Worm (Caenorhabditis elegans) whole organism, L3 larva: Measurements from ENCODE around the gene srab-24.
A peak's percentile ranks its signal among the peaks of the same experiment; 100 is the strongest.

Experiments used
- R02D3.7 ChIP-seq: fragments of 150-350 bp; optimal IDR thresholded peaks from 2 replicates; lab custom pipeline; 2014; ENCODE audit warnings: missing biosample characterization, missing genetic modification characterization
- ZK546.5 ChIP-seq: sonication (generic microtip); optimal IDR thresholded peaks from 2 replicates; lab custom pipeline; 2017; ENCODE audit warnings: missing biosample characterization, missing genetic modification characterization
- aly-2 ChIP-seq: fragments of 150-350 bp; optimal IDR thresholded peaks from 2 replicates; lab custom pipeline; 2014; ENCODE audit warnings: missing biosample characterization, missing genetic modification characterization
- ama-1 ChIP-seq: fragments of 150-350 bp; optimal IDR thresholded peaks from 2 replicates; lab custom pipeline; 2018
- ceh-28 ChIP-seq: fragments of 150-350 bp; optimal IDR thresholded peaks from 2 replicates; lab custom pipeline; 2014; ENCODE audit warnings: missing biosample characterization, missing genetic modification reagents, missing genetic modification characterization
- ceh-82 ChIP-seq: fragments of 150-350 bp; optimal IDR thresholded peaks from 2 replicates; lab custom pipeline; 2014; ENCODE audit warnings: missing biosample characterization, missing genetic modification characterization
- ceh-9 ChIP-seq: sonication (generic microtip); optimal IDR thresholded peaks from 2 replicates; lab custom pipeline; 2018; ENCODE audit warnings: missing biosample characterization, missing genetic modification characterization
- daf-12 ChIP-seq: fragments of 150-350 bp; optimal IDR thresholded peaks from 2 replicates; lab custom pipeline; 2014; ENCODE audit warnings: missing biosample characterization, missing genetic modification reagents, missing genetic modification characterization
- egl-5 ChIP-seq: fragments of 150-350 bp; optimal IDR thresholded peaks from 2 replicates; lab custom pipeline; 2017; ENCODE audit warnings: missing biosample characterization, missing genetic modification reagents, missing genetic modification characterization, inconsistent platforms
- elt-1 ChIP-seq: fragments of 150-350 bp; optimal IDR thresholded peaks from 2 replicates; lab custom pipeline; 2014; ENCODE audit warnings: missing biosample characterization, missing genetic modification characterization
- elt-2 ChIP-seq: sonication (generic microtip); optimal IDR thresholded peaks from 2 replicates; lab custom pipeline; 2016; ENCODE audit warnings: missing genetic modification reagents, mild to moderate bottlenecking, missing genetic modification characterization, missing compliant biosample characterization
- elt-3 ChIP-seq, 3 experiments: fragments of 150-350 bp in 1 of 3; sonication (generic microtip) in 2 of 3; optimal IDR thresholded peaks; 2 replicates in 2 of 3; 4 replicates in 1 of 3; lab custom pipeline; 2014 to 2017; ENCODE audit warnings: missing biosample characterization in 3 of 3, missing genetic modification characterization in 3 of 3
- fkh-10 ChIP-seq: sonication (generic microtip); optimal IDR thresholded peaks from 2 replicates; lab custom pipeline; 2017; ENCODE audit warnings: missing biosample characterization, missing genetic modification reagents, missing genetic modification characterization
- fkh-2 ChIP-seq: fragments of 150-350 bp; optimal IDR thresholded peaks from 2 replicates; lab custom pipeline; 2014; ENCODE audit warnings: missing biosample characterization, missing genetic modification reagents, missing genetic modification characterization
- fos-1 ChIP-seq: fragments of 150-350 bp; optimal IDR thresholded peaks from 2 replicates; lab custom pipeline; 2014; ENCODE audit warnings: missing biosample characterization, missing genetic modification characterization
- hmg-11 ChIP-seq: sonication (generic microtip); optimal IDR thresholded peaks from 2 replicates; lab custom pipeline; 2016; ENCODE audit warnings: missing genetic modification characterization, missing compliant biosample characterization
- jun-1 ChIP-seq: fragments of 150-350 bp; optimal IDR thresholded peaks from 2 replicates; lab custom pipeline; 2014; ENCODE audit warnings: missing biosample characterization, missing genetic modification reagents, missing genetic modification characterization
- lin-39 ChIP-seq: fragments of 150-350 bp; optimal IDR thresholded peaks from 2 replicates; lab custom pipeline; 2018; ENCODE audit warnings: missing biosample characterization, missing genetic modification reagents, missing genetic modification characterization
- lsy-12 ChIP-seq: sonication (generic microtip); optimal IDR thresholded peaks from 2 replicates; lab custom pipeline; 2016; ENCODE audit warnings: mild to moderate bottlenecking, missing genetic modification characterization, missing compliant biosample characterization
- mdl-1 ChIP-seq: fragments of 150-350 bp; optimal IDR thresholded peaks from 2 replicates; lab custom pipeline; 2014; ENCODE audit warnings: missing biosample characterization, missing genetic modification characterization
- mml-1 ChIP-seq: fragments of 150-350 bp; sonication (generic microtip); optimal IDR thresholded peaks from 3 replicates; lab custom pipeline; 2014; ENCODE audit warnings: missing biosample characterization, missing genetic modification characterization
- nfya-1 ChIP-seq: sonication (generic microtip); optimal IDR thresholded peaks from 2 replicates; lab custom pipeline; 2017; ENCODE audit warnings: missing genetic modification characterization, mild to moderate bottlenecking, missing compliant biosample characterization, antibody characterized with exemption, moderate library complexity; ENCODE audit not compliant: insufficient read depth
- nhr-11 ChIP-seq: fragments of 150-350 bp; optimal IDR thresholded peaks from 2 replicates; lab custom pipeline; 2014; ENCODE audit warnings: missing biosample characterization, missing genetic modification characterization
- nhr-12 ChIP-seq: fragments of 150-350 bp; optimal IDR thresholded peaks from 2 replicates; lab custom pipeline; 2014; ENCODE audit warnings: missing biosample characterization, missing genetic modification characterization
- nhr-23 ChIP-seq: fragments of 150-350 bp; optimal IDR thresholded peaks from 2 replicates; lab custom pipeline; 2014; ENCODE audit warnings: missing biosample characterization, missing genetic modification reagents, missing genetic modification characterization
- nhr-237 ChIP-seq: fragments of 150-350 bp; optimal IDR thresholded peaks from 2 replicates; lab custom pipeline; 2014; ENCODE audit warnings: missing biosample characterization, missing genetic modification characterization
- nhr-25 ChIP-seq: sonication (generic microtip); optimal IDR thresholded peaks from 2 replicates; lab custom pipeline; 2017; ENCODE audit warnings: missing biosample characterization, missing genetic modification characterization
- nhr-28 ChIP-seq: fragments of 150-350 bp; optimal IDR thresholded peaks from 2 replicates; lab custom pipeline; 2014; ENCODE audit warnings: missing biosample characterization, missing genetic modification characterization
- nhr-43 ChIP-seq: sonication (generic microtip); optimal IDR thresholded peaks from 2 replicates; lab custom pipeline; 2016; ENCODE audit warnings: mild to moderate bottlenecking, missing genetic modification characterization, missing compliant biosample characterization; ENCODE audit not compliant: poor library complexity, severe bottlenecking
- nhr-76 ChIP-seq: fragments of 150-350 bp; sonication (generic microtip); optimal IDR thresholded peaks from 5 replicates; lab custom pipeline; 2014; ENCODE audit warnings: missing biosample characterization, missing genetic modification characterization
- nhr-77 ChIP-seq: fragments of 150-350 bp; optimal IDR thresholded peaks from 2 replicates; lab custom pipeline; 2014; ENCODE audit warnings: missing biosample characterization, missing genetic modification characterization
- pha-4 ChIP-seq: fragments of 150-350 bp; optimal IDR thresholded peaks from 2 replicates; lab custom pipeline; 2014; ENCODE audit warnings: missing biosample characterization, missing genetic modification reagents, missing genetic modification characterization
- pqm-1 ChIP-seq: fragments of 150-350 bp; optimal IDR thresholded peaks from 2 replicates; lab custom pipeline; 2017; ENCODE audit warnings: missing biosample characterization, missing genetic modification characterization, inconsistent platforms
- sea-2 ChIP-seq: fragments of 150-350 bp; sonication (generic microtip); optimal IDR thresholded peaks from 4 replicates; lab custom pipeline; 2014; ENCODE audit warnings: missing biosample characterization, missing genetic modification reagents, missing genetic modification characterization
- skn-1 ChIP-seq: fragments of 150-350 bp; optimal IDR thresholded peaks from 2 replicates; lab custom pipeline; 2014; ENCODE audit warnings: missing biosample characterization, missing genetic modification characterization
- snpc-4 ChIP-seq: fragments of 150-350 bp; optimal IDR thresholded peaks from 2 replicates; lab custom pipeline; 2014; ENCODE audit warnings: missing biosample characterization, missing genetic modification characterization
- tbx-2 ChIP-seq: sonication (generic microtip); optimal IDR thresholded peaks from 2 replicates; lab custom pipeline; 2016; ENCODE audit warnings: mild to moderate bottlenecking, missing genetic modification characterization, missing compliant biosample characterization
- unc-39 ChIP-seq: sonication (generic microtip); optimal IDR thresholded peaks from 4 replicates; lab custom pipeline; 2017; ENCODE audit warnings: missing biosample characterization, missing genetic modification characterization
- unc-62 ChIP-seq: fragments of 150-350 bp; sonication (generic microtip); optimal IDR thresholded peaks from 4 replicates; lab custom pipeline; 2014; ENCODE audit warnings: missing biosample characterization, missing genetic modification reagents, missing genetic modification characterization
- zag-1 ChIP-seq: fragments of 150-350 bp; optimal IDR thresholded peaks from 2 replicates; lab custom pipeline; 2014; ENCODE audit warnings: missing biosample characterization, missing genetic modification characterization
- ztf-4 ChIP-seq: fragments of 150-350 bp; optimal IDR thresholded peaks from 2 replicates; lab custom pipeline; 2014; ENCODE audit warnings: missing biosample characterization, missing genetic modification characterization

Gene srab-24

DNA sequence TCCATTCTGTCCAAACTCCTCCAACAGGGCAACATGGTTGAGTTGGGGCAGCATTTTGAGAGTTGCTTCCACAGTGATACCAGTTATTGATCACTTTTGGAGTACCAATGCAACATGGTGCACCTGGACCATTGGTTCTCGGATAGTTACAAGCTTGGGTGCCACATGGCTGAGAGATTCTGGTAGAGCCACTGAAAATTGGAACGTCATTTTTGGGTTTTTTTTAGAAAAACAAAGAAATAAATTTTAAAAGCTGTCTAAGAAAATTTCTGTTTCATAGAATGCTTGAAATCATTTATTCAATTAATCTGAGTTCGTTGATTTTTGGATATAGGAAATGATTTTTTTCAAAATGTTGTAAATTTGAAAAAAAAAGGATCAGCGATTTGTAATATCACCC lies 22.9 kb downstream of the srab-24 start:
- TF ChIP-seq unc-62 (GFP tag; lab: Kevin White, UChicago) (no peak), elt-2 (tag; lab: Kevin White, UChicago) (no peak), pha-4 (tag; lab: Kevin White, UChicago) (no peak), ceh-9 (tag; lab: Kevin White, UChicago) (no peak), nhr-28 (tag; lab: Kevin White, UChicago) (no peak), nhr-76 (tag; lab: Kevin White, UChicago) (no peak), lsy-12 (tag; lab: Kevin White, UChicago) (no peak), aly-2 (tag; lab: Kevin White, UChicago) (no peak), ztf-4 (tag; lab: Kevin White, UChicago) (no peak), tbx-2 (tag; lab: Kevin White, UChicago) (no peak)

ce11 chrIV:14224912-14225311 lies 25.1 kb downstream of the srab-24 start:
- TF ChIP-seq ztf-4 (tag; lab: Kevin White, UChicago) = no peak
- TF ChIP-seq elt-3 (tag; optimal IDR thresholded peaks at IDR 0.05; lab: Kevin White, UChicago) = no peak
- TF ChIP-seq nhr-23 (tag; lab: Kevin White, UChicago) = no peak
- no peak for TF ChIP-seq ceh-9 (tag; lab: Kevin White, UChicago)
- TF ChIP-seq zag-1 (tag; lab: Kevin White, UChicago) = no peak
- no peak for TF ChIP-seq sea-2 (GFP tag; lab: Kevin White, UChicago)
- TF ChIP-seq ceh-82 (tag; lab: Kevin White, UChicago) = no peak
- TF ChIP-seq nhr-28 (tag; lab: Kevin White, UChicago) = no peak
- no peak for TF ChIP-seq pqm-1 (tag; lab: Kevin White, UChicago)
- TF ChIP-seq pha-4 (tag; lab: Kevin White, UChicago) = no peak
- TF ChIP-seq nhr-43 = peak; percentile 62
- TF ChIP-seq lsy-12 (tag; lab: Kevin White, UChicago) = no peak
- TF ChIP-seq nhr-25 (tag; lab: Kevin White, UChicago) = no peak
- TF ChIP-seq nhr-12 (tag; lab: Kevin White, UChicago) = no peak
- no peak for TF ChIP-seq ZK546.5 (tag; lab: Kevin White, UChicago)
- no peak for TF ChIP-seq nhr-11 (tag; lab: Kevin White, UChicago)
- TF ChIP-seq daf-12 = no peak
- no peak for TF ChIP-seq R02D3.7 (tag; lab: Kevin White, UChicago)
- no peak for TF ChIP-seq fkh-10
- peak; percentile 82 for TF ChIP-seq hmg-11 (tag; lab: Kevin White, UChicago)
- no peak for TF ChIP-seq nhr-237 (tag; lab: Kevin White, UChicago)
- TF ChIP-seq jun-1 (tag; lab: Kevin White, UChicago) = no peak
- TF ChIP-seq egl-5 (tag; lab: Kevin White, UChicago) = no peak
- TF ChIP-seq elt-2 (tag; lab: Kevin White, UChicago) = peak; percentile 9
- peak; percentile 16 for TF ChIP-seq lin-39 (tag; lab: Kevin White, UChicago)
- peak; percentile 78 for TF ChIP-seq snpc-4 (tag; lab: Kevin White, UChicago)

DNA sequence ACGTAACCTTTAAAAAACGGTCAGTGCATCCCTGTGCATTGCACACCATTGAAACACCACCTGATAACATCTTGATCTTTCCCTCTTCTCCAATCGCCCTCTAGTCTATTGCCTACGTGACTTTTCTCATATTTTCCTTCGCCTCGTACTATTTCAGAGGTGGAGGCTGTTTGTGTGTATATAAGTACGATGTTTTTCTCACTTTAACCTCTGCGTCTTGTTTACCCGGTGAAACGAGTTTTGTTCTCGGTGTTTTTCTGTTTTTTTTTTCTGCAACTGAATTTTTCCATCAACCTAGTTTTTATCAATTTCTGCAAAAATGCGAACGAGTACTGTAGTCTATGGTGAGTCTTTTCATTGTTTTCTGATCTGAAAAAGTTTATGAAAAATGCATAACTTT lies 30.3 kb downstream of the srab-24 start, which contains the start of gene sqrd-1:
Gene sqrd-1, plus strand, starts transcription at position 158 of the 400 bp plus-strand sequence.
- peak; percentile 83 for TF ChIP-seq ama-1 (lab: Kevin White, UChicago)
- no peak for TF ChIP-seq daf-12
- TF ChIP-seq ceh-9 (tag; lab: Kevin White, UChicago) = no peak
- TF ChIP-seq elt-1 (tag; lab: Kevin White, UChicago) = peak; percentile 80
- no peak for TF ChIP-seq egl-5 (tag; lab: Kevin White, UChicago)
- TF ChIP-seq nhr-28 (tag; lab: Kevin White, UChicago) = no peak
- no peak for TF ChIP-seq sea-2 (GFP tag; lab: Kevin White, UChicago)
- no peak for TF ChIP-seq nhr-12 (tag; lab: Kevin White, UChicago)
- peak; percentile 17 for TF ChIP-seq nhr-25 (tag; lab: Kevin White, UChicago)
- TF ChIP-seq nhr-23 (tag; lab: Kevin White, UChicago) = no peak
- TF ChIP-seq mml-1 (tag; lab: Kevin White, UChicago) = no peak
- no peak for TF ChIP-seq tbx-2 (tag; lab: Kevin White, UChicago)
- no peak for TF ChIP-seq unc-39 (tag; lab: Kevin White, UChicago)
- TF ChIP-seq elt-3 (tag; optimal IDR thresholded peaks at IDR 0.05; lab: Kevin White, UChicago) = no peak
- no peak for TF ChIP-seq snpc-4 (tag; lab: Kevin White, UChicago)
- TF ChIP-seq mdl-1 (tag; lab: Kevin White, UChicago) = no peak
- no peak for TF ChIP-seq unc-62 (GFP tag; lab: Kevin White, UChicago)
- TF ChIP-seq nfya-1 (tag; lab: Kevin White, UChicago) = peak; percentile 11
- TF ChIP-seq nhr-237 (tag; lab: Kevin White, UChicago) = no peak
- TF ChIP-seq fos-1 = no peak
- TF ChIP-seq fkh-10 = no peak
- TF ChIP-seq pha-4 (tag; lab: Kevin White, UChicago) = peak; percentile 75
- TF ChIP-seq nhr-11 (tag; lab: Kevin White, UChicago) = no peak
- TF ChIP-seq elt-2 (tag; lab: Kevin White, UChicago) = peak; percentile 8
- TF ChIP-seq ZK546.5 (tag; lab: Kevin White, UChicago) = no peak
- TF ChIP-seq pqm-1 (tag; lab: Kevin White, UChicago) = peak; percentile 81
- TF ChIP-seq lsy-12 (tag; lab: Kevin White, UChicago) = no peak
- TF ChIP-seq aly-2 (tag; lab: Kevin White, UChicago) = no peak
- TF ChIP-seq hmg-11 (tag; lab: Kevin White, UChicago) = no peak
- no peak for TF ChIP-seq R02D3.7 (tag; lab: Kevin White, UChicago)
- TF ChIP-seq nhr-43 = no peak
- TF ChIP-seq nhr-77 (tag; lab: Kevin White, UChicago) = no peak
- no peak for TF ChIP-seq fkh-2 (tag; lab: Kevin White, UChicago)
- TF ChIP-seq ceh-28 (tag; lab: Kevin White, UChicago) = no peak
- TF ChIP-seq ceh-82 (tag; lab: Kevin White, UChicago) = no peak
- TF ChIP-seq skn-1 (tag; lab: Kevin White, UChicago) = no peak
- TF ChIP-seq lin-39 (tag; lab: Kevin White, UChicago) = no peak
